Fruit fly (Drosophila melanogaster): ENCODE results near the gene CG15219.

CG15219 gene

DNA sequence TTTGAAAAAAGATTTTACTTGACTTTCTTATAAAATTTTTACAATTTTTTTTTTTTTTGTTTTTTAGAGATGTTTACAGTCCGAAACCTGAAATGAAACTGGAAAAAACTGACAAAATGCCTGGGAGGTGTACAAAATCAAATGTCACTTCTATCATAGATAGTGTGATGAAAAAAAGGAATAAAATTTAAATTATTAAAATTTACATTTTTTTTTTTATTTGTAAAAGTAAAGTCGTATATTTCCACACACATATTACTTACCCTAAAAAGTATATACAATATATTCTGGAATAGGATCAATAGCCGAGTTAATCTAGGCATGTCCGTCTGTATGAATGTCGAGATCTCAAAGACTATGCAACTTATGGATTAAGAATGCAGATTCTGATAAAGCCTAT, at the start of gene CG15219:
CG15219 (minus strand) TSS at position 101 of the 400 bp plus-strand sequence.
- TF ChIP-seq toe (GFP tag; optimal IDR thresholded peaks at IDR 0.05) (no peak), kay (GFP tag; ENCODE audit: borderline replicate concordance) (no peak), Crg-1 (GFP tag; optimal IDR thresholded peaks at IDR 0.05) (no peak), tj (GFP tag; optimal IDR thresholded peaks at IDR 0.05) (no peak), CG12768 (GFP tag; optimal IDR thresholded peaks at IDR 0.05) (no peak), cnc (optimal IDR thresholded peaks at IDR 0.05) (no peak), Clk (GFP tag; optimal IDR thresholded peaks at IDR 0.05) (no peak), bab1 (GFP tag; optimal IDR thresholded peaks at IDR 0.05) (no peak)

DNA sequence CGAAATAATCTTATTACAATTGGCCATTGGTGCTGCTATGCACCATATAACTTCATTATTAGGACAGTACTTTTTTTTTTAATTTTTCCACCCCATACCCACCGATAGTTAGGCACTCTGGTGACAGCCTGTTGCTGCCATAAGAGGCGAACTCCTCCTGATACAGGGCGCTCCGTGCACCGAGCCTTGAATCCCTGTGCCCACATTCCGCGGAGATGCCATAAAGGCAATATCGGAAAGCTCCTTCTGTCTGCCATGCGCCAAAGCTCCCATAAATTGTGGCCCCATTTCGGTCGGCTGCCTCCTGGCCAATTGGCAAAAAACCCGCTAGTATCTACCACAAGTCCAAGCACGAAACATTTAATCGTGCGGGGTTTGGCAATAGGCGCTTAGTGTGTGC, 47.9 kb upstream of the CG15219 start:
- TF ChIP-seq CG12768 (GFP tag; optimal IDR thresholded peaks at IDR 0.05) (no peak), Hr96 (GFP tag; optimal IDR thresholded peaks at IDR 0.05) (no peak), CG7101 (tag; optimal IDR thresholded peaks at IDR 0.05) (no peak), CG33017 (tag; optimal IDR thresholded peaks at IDR 0.05) (no peak), cic (GFP tag; optimal IDR thresholded peaks at IDR 0.05) (no peak)

DNA sequence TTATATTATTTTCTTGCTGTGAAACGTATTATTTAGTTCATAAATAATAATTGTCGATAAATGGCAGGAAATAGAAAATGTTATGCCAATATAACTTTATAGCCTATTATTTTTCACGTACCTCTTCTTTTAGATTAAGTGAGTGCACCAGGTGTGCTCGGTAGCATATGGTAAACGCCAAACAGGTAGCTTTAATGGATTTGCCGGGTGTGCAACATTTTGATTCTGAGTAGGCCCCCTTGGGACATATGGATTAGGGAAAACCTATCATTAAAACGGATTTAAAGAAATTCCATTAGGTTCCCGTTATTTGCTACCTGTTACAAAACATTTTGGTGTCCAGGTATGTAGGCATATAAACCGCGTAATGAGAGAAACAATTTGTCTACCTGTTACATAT, 46.0 kb upstream of the CG15219 start, which contains the start of gene dunk:
dunk (plus strand) TSS at position 301 of the 400 bp plus-strand sequence.
- TF ChIP-seq pad (GFP tag; optimal IDR thresholded peaks at IDR 0.05) (no peak), Clk (GFP tag; optimal IDR thresholded peaks at IDR 0.05) (no peak), bab1 (GFP tag; optimal IDR thresholded peaks at IDR 0.05) (no peak), Mnt (GFP tag; optimal IDR thresholded peaks at IDR 0.05) (no peak), CG7045 (GFP tag; optimal IDR thresholded peaks at IDR 0.05) (no peak), CG11617 (GFP tag; optimal IDR thresholded peaks at IDR 0.05) (no peak)

DNA sequence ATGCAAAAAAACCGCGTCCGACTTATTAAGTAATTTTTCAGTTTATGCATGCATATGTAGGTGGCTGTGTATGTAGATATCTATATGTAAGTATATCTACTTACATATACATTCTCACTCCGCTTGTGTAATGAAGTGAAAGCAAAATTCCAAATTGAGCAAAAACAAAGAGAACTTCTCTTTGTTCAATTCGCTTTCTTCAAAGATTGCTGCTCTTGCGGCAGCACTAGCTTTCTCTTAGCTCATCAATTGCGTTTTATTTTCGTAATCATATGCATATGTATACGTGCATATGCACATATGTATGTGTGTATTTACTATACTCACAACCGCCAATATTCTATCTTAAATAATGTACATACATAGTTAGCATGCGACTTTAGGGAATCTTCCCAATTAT, 43.4 kb upstream of the CG15219 start:
- TF ChIP-seq tj (GFP tag; optimal IDR thresholded peaks at IDR 0.05): peak; percentile 27
- TF ChIP-seq cnc (optimal IDR thresholded peaks at IDR 0.05): no peak
- peak; percentile 7 for TF ChIP-seq CG14711 (tag; optimal IDR thresholded peaks at IDR 0.05)
- TF ChIP-seq CG5204 (GFP tag; optimal IDR thresholded peaks at IDR 0.05): no peak
- no peak for TF ChIP-seq Crg-1 (GFP tag; optimal IDR thresholded peaks at IDR 0.05)
- TF ChIP-seq ovo (GFP tag; optimal IDR thresholded peaks at IDR 0.05): no peak
- peak; percentile 89 for TF ChIP-seq kay (GFP tag; ENCODE audit: borderline replicate concordance)

DNA sequence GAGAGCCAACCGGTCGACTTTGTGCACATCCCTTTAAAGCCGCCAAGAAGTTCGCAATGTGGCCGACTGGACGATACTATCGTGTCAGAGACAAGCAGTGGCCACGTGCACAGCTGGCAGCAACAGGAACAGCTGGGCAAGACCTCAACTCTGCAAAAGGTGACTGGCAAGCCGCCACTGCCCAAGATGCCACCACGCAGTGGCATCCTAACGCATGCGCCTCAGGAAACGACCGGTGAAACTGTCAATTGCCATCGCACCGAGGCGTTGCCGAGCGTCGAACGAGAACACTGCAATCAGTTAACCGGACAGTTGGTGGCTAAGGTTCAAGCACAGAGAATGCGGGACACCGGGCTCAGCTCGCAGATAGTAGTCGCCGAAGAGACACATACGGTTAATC, 40.9 kb upstream of the CG15219 start:
- no peak for TF ChIP-seq pad (GFP tag; optimal IDR thresholded peaks at IDR 0.05)
- TF ChIP-seq CG7101 (tag; optimal IDR thresholded peaks at IDR 0.05): no peak
- TF ChIP-seq Clk (GFP tag; optimal IDR thresholded peaks at IDR 0.05): no peak
- TF ChIP-seq cnc (optimal IDR thresholded peaks at IDR 0.05): no peak
- TF ChIP-seq CG12768 (GFP tag; optimal IDR thresholded peaks at IDR 0.05): no peak
- no peak for TF ChIP-seq ovo (GFP tag; optimal IDR thresholded peaks at IDR 0.05)
- TF ChIP-seq Hr96 (GFP tag; optimal IDR thresholded peaks at IDR 0.05): no peak
- no peak for TF ChIP-seq CG14711 (tag; optimal IDR thresholded peaks at IDR 0.05)
- TF ChIP-seq CG11617 (GFP tag; optimal IDR thresholded peaks at IDR 0.05): no peak
- no peak for TF ChIP-seq Mnt (GFP tag; optimal IDR thresholded peaks at IDR 0.05)

DNA sequence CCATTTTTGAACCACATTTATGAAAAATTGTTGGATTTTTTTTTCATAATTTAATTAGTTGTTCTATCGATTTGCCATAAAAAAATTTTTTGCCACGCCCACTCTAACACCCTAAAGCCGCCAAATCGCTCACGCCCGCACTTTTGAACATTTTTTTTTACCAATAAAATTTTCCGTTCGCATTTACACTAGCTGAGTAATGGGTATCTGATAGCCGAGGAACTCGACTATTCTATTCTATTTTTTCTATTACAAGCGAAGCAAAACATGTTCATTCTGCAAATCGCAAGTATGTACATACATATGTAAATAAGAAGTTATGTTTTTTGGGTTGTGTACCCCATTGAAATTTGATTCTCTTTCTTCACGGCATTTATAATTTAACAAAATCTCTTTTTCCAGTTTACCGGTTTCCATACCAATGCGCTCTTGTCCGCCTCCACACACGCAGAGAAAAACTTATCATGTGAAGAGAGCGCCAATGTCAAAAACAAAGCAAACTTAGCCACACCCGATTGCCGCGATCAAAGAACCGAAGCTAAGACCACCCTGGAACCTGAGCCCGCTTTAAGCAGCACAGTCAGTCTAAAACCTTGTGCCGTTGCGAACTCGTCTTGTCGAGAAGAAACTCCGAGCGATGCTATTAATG, 40.1 kb upstream of the CG15219 start:
- TF ChIP-seq Hr96 (GFP tag; optimal IDR thresholded peaks at IDR 0.05) (no peak), kay (GFP tag; ENCODE audit: borderline replicate concordance) (no peak), toe (GFP tag; optimal IDR thresholded peaks at IDR 0.05) (no peak), CG5204 (GFP tag; optimal IDR thresholded peaks at IDR 0.05) (no peak), CG7101 (tag; optimal IDR thresholded peaks at IDR 0.05) (no peak), CG14711 (tag; optimal IDR thresholded peaks at IDR 0.05) (no peak), CG1620 (GFP tag; optimal IDR thresholded peaks at IDR 0.05) (no peak)

DNA sequence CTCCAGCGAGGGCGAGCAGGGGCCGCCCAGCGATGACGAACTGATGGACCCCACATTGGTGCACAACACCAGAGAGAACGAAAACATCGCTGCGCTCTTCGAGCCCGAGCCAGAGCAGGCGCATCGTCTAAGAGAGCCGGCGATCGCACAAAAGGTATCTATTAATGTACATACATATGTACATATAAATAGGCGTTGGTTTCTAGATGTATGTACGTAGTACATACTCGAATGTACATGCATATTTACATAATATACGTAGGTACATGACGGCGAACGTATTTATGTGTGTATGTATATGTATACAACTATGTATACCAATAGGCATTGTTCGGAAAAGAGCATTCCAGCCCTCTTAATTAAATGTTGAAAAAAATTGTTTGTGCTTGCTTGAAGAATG, 38.8 kb upstream of the CG15219 start:
- peak; percentile 89 for TF ChIP-seq kay (GFP tag; ENCODE audit: borderline replicate concordance)
- TF ChIP-seq CG7101 (tag; optimal IDR thresholded peaks at IDR 0.05): no peak

DNA sequence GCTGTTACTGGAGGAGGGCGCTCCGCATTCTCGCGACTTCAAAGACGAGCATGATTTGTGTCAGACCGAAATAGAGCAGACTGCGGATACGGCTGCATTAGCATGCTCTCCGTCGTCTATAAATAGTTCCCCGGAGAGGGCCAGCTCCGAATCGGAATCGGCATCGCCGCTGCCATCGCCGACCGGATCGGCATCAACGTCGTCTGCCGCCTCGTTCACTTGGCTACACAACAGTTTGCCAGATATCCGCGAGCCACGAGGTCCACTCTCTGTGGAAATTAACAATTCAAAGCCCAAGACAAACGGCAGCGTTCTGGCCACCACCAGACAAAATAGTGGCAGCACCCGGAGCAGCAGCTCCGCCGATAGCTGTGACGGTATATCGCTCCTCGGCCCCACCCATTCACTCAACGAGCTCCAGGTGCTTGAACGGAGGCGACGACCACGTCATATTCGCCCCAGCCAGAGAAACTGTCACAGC, 37.4 kb upstream of the CG15219 start:
- TF ChIP-seq CG5204 (GFP tag; optimal IDR thresholded peaks at IDR 0.05) (no peak), toe (GFP tag; optimal IDR thresholded peaks at IDR 0.05) (no peak), Clk (GFP tag; optimal IDR thresholded peaks at IDR 0.05) (no peak), bab1 (GFP tag; optimal IDR thresholded peaks at IDR 0.05) (no peak), CG33017 (tag; optimal IDR thresholded peaks at IDR 0.05) (no peak), CG12768 (GFP tag; optimal IDR thresholded peaks at IDR 0.05) (no peak), kay (GFP tag; ENCODE audit: borderline replicate concordance) (no peak), CG7101 (tag; optimal IDR thresholded peaks at IDR 0.05) (no peak), ovo (GFP tag; optimal IDR thresholded peaks at IDR 0.05) (no peak), cic (GFP tag; optimal IDR thresholded peaks at IDR 0.05) (no peak), CG7045 (GFP tag; optimal IDR thresholded peaks at IDR 0.05) (no peak), pad (GFP tag; optimal IDR thresholded peaks at IDR 0.05) (no peak)
